Worm (Caenorhabditis elegans) whole organism, L2 larva: ENCODE results near the gene C55A6.6.

Experiments used
- C34F6.9 ChIP-seq: fragments of 150-350 bp; optimal IDR thresholded peaks from 2 replicates; lab custom pipeline; 2014; ENCODE audit warnings: missing biosample characterization, missing genetic modification characterization
- F13H6.1 ChIP-seq: sonication (generic microtip); optimal IDR thresholded peaks from 2 replicates; lab custom pipeline; 2016; ENCODE audit warnings: missing genetic modification characterization, missing compliant biosample characterization
- R02D3.7 ChIP-seq: fragments of 150-350 bp; optimal IDR thresholded peaks from 2 replicates; lab custom pipeline; 2014; ENCODE audit warnings: missing biosample characterization, missing genetic modification characterization
- Y55F3AM.14 ChIP-seq: fragments of 200-800 bp; sonication (Bioruptor generic); optimal IDR thresholded peaks from 2 replicates; lab custom pipeline; 2018; ENCODE audit warnings: mild to moderate bottlenecking, missing genetic modification characterization, missing compliant biosample characterization
- ZK546.5 ChIP-seq: sonication (generic microtip); optimal IDR thresholded peaks from 2 replicates; lab custom pipeline; 2017; ENCODE audit warnings: missing biosample characterization, missing genetic modification characterization
- alr-1 ChIP-seq: fragments of 150-350 bp; optimal IDR thresholded peaks from 2 replicates; lab custom pipeline; 2014; ENCODE audit warnings: missing biosample characterization, missing genetic modification characterization
- aly-2 ChIP-seq: fragments of 150-350 bp; optimal IDR thresholded peaks from 2 replicates; lab custom pipeline; 2014; ENCODE audit warnings: missing biosample characterization, missing genetic modification characterization
- ama-1 ChIP-seq: fragments of 150-350 bp; optimal IDR thresholded peaks from 2 replicates; lab custom pipeline; 2018; ENCODE audit warnings: inconsistent platforms
- blmp-1 ChIP-seq: sonication (generic microtip); optimal IDR thresholded peaks from 2 replicates; lab custom pipeline; 2017; ENCODE audit warnings: missing genetic modification characterization, mild to moderate bottlenecking, missing compliant biosample characterization, antibody characterized with exemption, moderate library complexity; ENCODE audit not compliant: insufficient read depth
- ceh-16 ChIP-seq: fragments of 150-350 bp; optimal IDR thresholded peaks from 2 replicates; lab custom pipeline; 2014; ENCODE audit warnings: missing biosample characterization, missing genetic modification characterization
- ceh-82 ChIP-seq: fragments of 150-350 bp; optimal IDR thresholded peaks from 2 replicates; lab custom pipeline; 2014; ENCODE audit warnings: missing biosample characterization, missing genetic modification characterization
- crh-2 ChIP-seq: sonication (generic microtip); optimal IDR thresholded peaks from 2 replicates; lab custom pipeline; 2017; ENCODE audit warnings: missing biosample characterization, missing genetic modification characterization
- dmd-4 ChIP-seq: sonication (generic microtip); optimal IDR thresholded peaks from 2 replicates; lab custom pipeline; 2017; ENCODE audit warnings: missing biosample characterization, missing genetic modification characterization
- egl-27 ChIP-seq: sonication (generic microtip); optimal IDR thresholded peaks from 3 replicates; lab custom pipeline; 2017; ENCODE audit warnings: missing biosample characterization, missing genetic modification reagents, missing genetic modification characterization
- elt-1 ChIP-seq: fragments of 150-350 bp; optimal IDR thresholded peaks from 2 replicates; lab custom pipeline; 2014; ENCODE audit warnings: missing biosample characterization, missing genetic modification characterization
- elt-3 ChIP-seq: sonication (generic microtip); optimal IDR thresholded peaks from 2 replicates; lab custom pipeline; 2017; ENCODE audit warnings: missing biosample characterization, missing genetic modification characterization
- fos-1 ChIP-seq: fragments of 150-350 bp; optimal IDR thresholded peaks from 2 replicates; lab custom pipeline; 2014; ENCODE audit warnings: missing biosample characterization, missing genetic modification characterization
- gmeb-1 ChIP-seq: fragments of 150-350 bp; optimal IDR thresholded peaks from 2 replicates; lab custom pipeline; 2014; ENCODE audit warnings: missing biosample characterization, missing genetic modification characterization
- lin-11 ChIP-seq: fragments of 150-350 bp; sonication (generic microtip); optimal IDR thresholded peaks from 2 replicates; lab custom pipeline; 2014; ENCODE audit warnings: missing biosample characterization, missing genetic modification characterization, inconsistent platforms, mixed read lengths
- lin-13 ChIP-seq: fragments of 150-350 bp; optimal IDR thresholded peaks from 2 replicates; lab custom pipeline; 2014; ENCODE audit warnings: missing biosample characterization, missing genetic modification reagents, missing genetic modification characterization
- lin-39 ChIP-seq: fragments of 150-350 bp; optimal IDR thresholded peaks from 2 replicates; lab custom pipeline; 2014; ENCODE audit warnings: missing biosample characterization, missing genetic modification reagents, missing genetic modification characterization
- lsy-2 ChIP-seq, 2 experiments: fragments of 150-350 bp in 1 of 2; sonication (generic microtip) in 1 of 2; optimal IDR thresholded peaks; 2 replicates each; lab custom pipeline; 2014 to 2017; ENCODE audit warnings: missing biosample characterization in 2 of 2, missing genetic modification characterization in 2 of 2
- mab-5 ChIP-seq: fragments of 150-350 bp; optimal IDR thresholded peaks from 2 replicates; lab custom pipeline; 2014; ENCODE audit warnings: missing biosample characterization, missing genetic modification characterization
- mbf-1 ChIP-seq: sonication (generic microtip); optimal IDR thresholded peaks from 2 replicates; lab custom pipeline; 2017; ENCODE audit warnings: missing biosample characterization, missing genetic modification characterization
- mdl-1 ChIP-seq, 2 experiments: fragments of 150-350 bp in 1 of 2; sonication (generic microtip) in 1 of 2; optimal IDR thresholded peaks; 2 replicates each; lab custom pipeline; 2017; ENCODE audit warnings: missing biosample characterization in 2 of 2, missing genetic modification characterization in 2 of 2
- nhr-10 ChIP-seq: sonication (generic microtip); optimal IDR thresholded peaks from 2 replicates; lab custom pipeline; 2017; ENCODE audit warnings: missing biosample characterization, missing genetic modification characterization
- nhr-11 ChIP-seq: fragments of 150-350 bp; optimal IDR thresholded peaks from 2 replicates; lab custom pipeline; 2014; ENCODE audit warnings: missing biosample characterization, missing genetic modification characterization
- nhr-12 ChIP-seq: fragments of 150-350 bp; optimal IDR thresholded peaks from 2 replicates; lab custom pipeline; 2014; ENCODE audit warnings: missing biosample characterization, missing genetic modification characterization
- nhr-129 ChIP-seq: fragments of 150-350 bp; optimal IDR thresholded peaks from 2 replicates; lab custom pipeline; 2014; ENCODE audit warnings: missing biosample characterization, missing genetic modification characterization
- nhr-21 ChIP-seq: fragments of 150-350 bp; optimal IDR thresholded peaks from 2 replicates; lab custom pipeline; 2014; ENCODE audit warnings: missing biosample characterization, missing genetic modification characterization
- nhr-23 ChIP-seq: fragments of 150-350 bp; optimal IDR thresholded peaks from 2 replicates; lab custom pipeline; 2014; ENCODE audit warnings: missing biosample characterization, missing genetic modification reagents, missing genetic modification characterization
- nhr-237 ChIP-seq: fragments of 150-350 bp; optimal IDR thresholded peaks from 2 replicates; lab custom pipeline; 2014; ENCODE audit warnings: missing biosample characterization, missing genetic modification characterization
- nhr-25 ChIP-seq: fragments of 150-350 bp; sonication (generic microtip); optimal IDR thresholded peaks from 3 replicates; lab custom pipeline; 2014; ENCODE audit warnings: missing biosample characterization, missing genetic modification characterization
- nhr-6 ChIP-seq: fragments of 150-350 bp; optimal IDR thresholded peaks from 2 replicates; lab custom pipeline; 2014; ENCODE audit warnings: missing biosample characterization, missing genetic modification characterization
- nhr-77 ChIP-seq: fragments of 150-350 bp; optimal IDR thresholded peaks from 2 replicates; lab custom pipeline; 2014; ENCODE audit warnings: missing biosample characterization, missing genetic modification characterization
- peb-1 ChIP-seq: fragments of 150-350 bp; optimal IDR thresholded peaks from 2 replicates; lab custom pipeline; 2014; ENCODE audit warnings: missing biosample characterization, missing genetic modification characterization
- sem-4 ChIP-seq: fragments of 150-350 bp; optimal IDR thresholded peaks from 2 replicates; lab custom pipeline; 2014; ENCODE audit warnings: missing biosample characterization, missing genetic modification reagents, missing genetic modification characterization
- skn-1 ChIP-seq: sonication (generic microtip); optimal IDR thresholded peaks from 2 replicates; lab custom pipeline; 2017; ENCODE audit warnings: missing biosample characterization, missing genetic modification characterization
- sma-3 ChIP-seq: sonication (generic microtip); optimal IDR thresholded peaks from 2 replicates; lab custom pipeline; 2016; ENCODE audit warnings: missing genetic modification reagents, missing genetic modification characterization, missing compliant biosample characterization
- sma-9 ChIP-seq, 2 experiments: fragments of 150-350 bp in 1 of 2; sonication (generic microtip) in 1 of 2; optimal IDR thresholded peaks; 2 replicates each; lab custom pipeline; 2014 to 2016; ENCODE audit warnings: missing genetic modification characterization in 2 of 2, mild to moderate bottlenecking in 1 of 2, missing biosample characterization in 1 of 2, missing compliant biosample characterization in 1 of 2, missing genetic modification reagents in 1 of 2, moderate library complexity in 1 of 2
- snpc-4 ChIP-seq: fragments of 150-350 bp; optimal IDR thresholded peaks from 2 replicates; lab custom pipeline; 2014; ENCODE audit warnings: missing biosample characterization, missing genetic modification characterization
- unc-39 ChIP-seq: fragments of 150-350 bp; optimal IDR thresholded peaks from 2 replicates; lab custom pipeline; 2014; ENCODE audit warnings: missing biosample characterization, missing genetic modification characterization
- unc-55 ChIP-seq: fragments of 150-350 bp; sonication (generic microtip); optimal IDR thresholded peaks from 3 replicates; lab custom pipeline; 2014; ENCODE audit warnings: missing biosample characterization, missing genetic modification reagents, missing genetic modification characterization
- unc-62 ChIP-seq: fragments of 150-350 bp; optimal IDR thresholded peaks from 2 replicates; lab custom pipeline; 2014; ENCODE audit warnings: missing biosample characterization, missing genetic modification reagents, missing genetic modification characterization
- zag-1 ChIP-seq: fragments of 150-350 bp; optimal IDR thresholded peaks from 2 replicates; lab custom pipeline; 2014; ENCODE audit warnings: missing biosample characterization, missing genetic modification characterization
- ztf-1 ChIP-seq: fragments of 200-800 bp; sonication (Bioruptor generic); conservative IDR thresholded peaks from 2 replicates; pipeline ENCODE4 v1.3.6; 2022; ENCODE audit warnings: missing genetic modification characterization, missing compliant biosample characterization
- ztf-11 ChIP-seq: sonication (generic microtip); optimal IDR thresholded peaks from 2 replicates; lab custom pipeline; 2017; ENCODE audit warnings: missing biosample characterization, missing genetic modification characterization
- ztf-4 ChIP-seq: fragments of 150-350 bp; optimal IDR thresholded peaks from 2 replicates; lab custom pipeline; 2014; ENCODE audit warnings: missing biosample characterization, missing genetic modification characterization

The C55A6.6 gene

DNA sequence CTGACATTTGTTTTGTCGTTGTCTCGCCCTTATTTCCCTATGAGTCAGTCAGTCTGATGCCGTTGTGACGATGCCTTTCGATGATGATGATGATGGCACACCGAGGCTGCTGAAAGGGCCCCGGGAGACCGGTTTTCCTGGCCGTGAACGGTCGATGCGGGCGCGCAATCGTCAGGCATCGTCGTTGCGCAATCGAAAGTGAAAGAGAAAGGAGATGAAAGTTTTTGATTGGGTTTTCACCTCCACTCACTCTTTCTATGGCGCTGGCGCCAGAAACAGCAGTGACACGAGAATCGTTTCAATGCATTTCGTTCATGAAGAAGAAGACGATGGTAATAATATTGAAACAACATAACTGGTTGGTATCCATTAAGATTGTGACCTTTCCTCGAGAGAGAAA, 18.4 kb upstream of the C55A6.6 start (continued):
- no peak for TF ChIP-seq R02D3.7 (tag; lab: Kevin White, UChicago)

DNA sequence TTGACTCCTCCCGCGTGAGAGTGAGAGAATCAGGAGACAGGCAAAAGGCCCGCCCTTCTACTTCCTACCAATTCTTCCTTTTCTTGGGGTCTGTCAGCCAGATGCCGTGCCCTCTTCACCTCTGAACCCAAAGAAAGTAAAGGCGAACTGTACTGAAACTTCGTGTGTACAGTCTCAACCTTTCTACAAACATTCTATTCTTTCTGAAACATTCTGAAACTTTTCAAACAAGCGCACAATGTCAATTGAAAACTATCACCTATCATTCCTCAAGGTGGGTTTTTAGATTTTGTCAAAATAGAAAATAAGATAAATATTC, 18.0 kb upstream of the C55A6.6 start:
- peak; percentile 63 for TF ChIP-seq ama-1 (lab: Kevin White, UChicago)
- TF ChIP-seq nhr-23 (tag; lab: Kevin White, UChicago): no peak

DNA sequence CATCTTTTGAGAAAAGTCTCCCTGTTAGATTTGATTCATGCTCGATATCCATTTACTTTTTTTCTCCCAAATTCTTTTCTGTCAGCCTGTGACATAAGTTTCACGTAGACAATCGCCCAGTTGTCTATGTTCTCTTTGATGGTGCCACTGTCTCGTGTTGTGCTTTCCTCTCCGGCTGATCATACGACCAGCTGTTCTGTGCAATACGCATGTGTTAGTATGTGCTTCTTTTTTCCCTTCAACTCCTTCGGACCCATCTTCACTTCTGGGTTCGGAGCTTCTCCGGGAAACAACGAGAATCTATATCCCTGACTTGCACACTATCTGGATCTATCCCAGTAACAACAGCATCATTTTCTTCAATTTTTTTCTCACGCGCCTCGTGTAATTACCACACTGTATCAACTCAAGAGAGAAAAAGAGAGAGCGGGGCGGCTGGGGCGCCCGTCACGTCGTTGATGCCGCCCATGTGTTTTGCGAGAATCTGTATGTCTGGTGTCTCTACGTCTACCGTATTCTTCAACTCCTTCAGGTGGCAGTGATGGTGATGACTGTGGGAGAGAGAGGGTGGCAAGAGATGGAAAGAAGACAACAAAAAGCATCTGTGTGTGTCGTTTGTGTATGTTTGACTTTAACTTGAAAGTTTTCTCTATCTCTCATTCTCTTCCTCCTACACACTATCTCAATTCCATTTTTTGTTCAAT, 17.4 kb upstream of the C55A6.6 start:
- peak; percentile 80 for TF ChIP-seq crh-2 (tag; lab: Kevin White, UChicago)
- no peak for TF ChIP-seq zag-1 (tag; lab: Kevin White, UChicago)
- no peak for TF ChIP-seq dmd-4 (tag; lab: Kevin White, UChicago)
- TF ChIP-seq nhr-11 (tag; lab: Kevin White, UChicago): no peak
- no peak for TF ChIP-seq ZK546.5
- TF ChIP-seq ceh-82: no peak
- no peak for TF ChIP-seq nhr-10 (tag; lab: Kevin White, UChicago)
- no peak for TF ChIP-seq nhr-12 (tag; lab: Kevin White, UChicago)
- TF ChIP-seq F13H6.1 (tag; lab: Kevin White, UChicago): peak; percentile 96
- TF ChIP-seq nhr-6: peak; percentile 73
- no peak for TF ChIP-seq lin-39 (tag; lab: Kevin White, UChicago)
- peak; percentile 82 for TF ChIP-seq sem-4 (tag; lab: Kevin White, UChicago)
- no peak for TF ChIP-seq elt-3 (tag; lab: Kevin White, UChicago)
- peak; percentile 96 for TF ChIP-seq blmp-1 (tag; lab: Kevin White, UChicago)
- no peak for TF ChIP-seq unc-62
- TF ChIP-seq nhr-25: peak; percentile 95
- peak; percentile 77 for TF ChIP-seq egl-27
- no peak for TF ChIP-seq skn-1 (tag; lab: Kevin White, UChicago)
- peak; percentile 90 for TF ChIP-seq nhr-129 (tag; lab: Kevin White, UChicago)
- no peak for TF ChIP-seq R02D3.7 (tag; lab: Kevin White, UChicago)
- peak; percentile 55 for TF ChIP-seq gmeb-1 (tag; lab: Kevin White, UChicago)
- no peak for TF ChIP-seq elt-1 (tag; lab: Kevin White, UChicago)
- TF ChIP-seq alr-1: no peak
- TF ChIP-seq ztf-4: peak; percentile 38
- TF ChIP-seq lin-11: no peak
- TF ChIP-seq ztf-1 (GFP tag; lab: Robert Waterston, UW): no peak
- TF ChIP-seq nhr-23 (tag; lab: Kevin White, UChicago): no peak
- TF ChIP-seq Y55F3AM.14 (GFP tag; lab: Kevin White, UChicago): peak; percentile 73
- TF ChIP-seq mdl-1 (tag; optimal IDR thresholded peaks at IDR 0.05; lab: Kevin White, UChicago): peak; percentile 46 to 83
- no peak for TF ChIP-seq ztf-11
- peak; percentile 76 for TF ChIP-seq lin-13 (GFP tag; lab: Kevin White, UChicago)
- no peak for TF ChIP-seq peb-1 (tag; lab: Kevin White, UChicago)
- peak; percentile 65 for TF ChIP-seq C34F6.9 (tag; lab: Kevin White, UChicago)
- TF ChIP-seq unc-55 (GFP tag; lab: Kevin White, UChicago): no peak
- no peak for TF ChIP-seq ama-1 (lab: Kevin White, UChicago)
- peak; percentile 77 for TF ChIP-seq nhr-21
- TF ChIP-seq fos-1 (tag; lab: Kevin White, UChicago): peak; percentile 94
- no peak for TF ChIP-seq snpc-4
- peak; percentile 13 to 80 for TF ChIP-seq lsy-2 (tag; optimal IDR thresholded peaks at IDR 0.05; lab: Kevin White, UChicago)
- TF ChIP-seq ceh-16 (tag; lab: Kevin White, UChicago): no peak
- TF ChIP-seq nhr-77: no peak
- TF ChIP-seq mab-5: peak; percentile 19
- peak; percentile 97 for TF ChIP-seq sma-9 (GFP tag; optimal IDR thresholded peaks at IDR 0.05; lab: Kevin White, UChicago)
- TF ChIP-seq sma-9 (tag; optimal IDR thresholded peaks at IDR 0.05; lab: Kevin White, UChicago): no peak
- TF ChIP-seq nhr-237 (tag; lab: Kevin White, UChicago): no peak
- TF ChIP-seq aly-2 (tag; lab: Kevin White, UChicago): no peak
- no peak for TF ChIP-seq unc-39 (tag; lab: Kevin White, UChicago)
- TF ChIP-seq mbf-1 (tag; lab: Kevin White, UChicago): no peak
- peak; percentile 91 for TF ChIP-seq sma-3
